Fruit fly (Drosophila melanogaster) whole organism, prepupa: Measurements from ENCODE around the gene CG17666.
A peak's percentile ranks its signal among the peaks of the same experiment; 100 is the strongest.

Experiments
- CG32006 ChIP-seq: fragments of 200-800 bp; sonication (Bioruptor generic); optimal IDR thresholded peaks from 3 replicates; lab custom pipeline; 2017; ENCODE audit warnings: missing biosample characterization, mild to moderate bottlenecking, missing genetic modification characterization
- CG6163 ChIP-seq: fragments of 200-800 bp; sonication (Bioruptor generic); IDR thresholded peaks from 3 replicates; pipeline ENCODE4 v1.3.6; 2022; ENCODE audit warnings: missing biosample characterization, missing genetic modification characterization
- Lpt ChIP-seq: fragments of 200-800 bp; sonication (Bioruptor generic); optimal IDR thresholded peaks from 3 replicates; lab custom pipeline; 2016; ENCODE audit warnings: missing biosample characterization, missing genetic modification characterization
- OdsH ChIP-seq: fragments of 200-800 bp; sonication (Bioruptor generic); optimal IDR thresholded peaks from 3 replicates; lab custom pipeline; 2016; ENCODE audit warnings: missing biosample characterization, missing genetic modification characterization
- fkh ChIP-seq: fragments of 200-800 bp; sonication (Bioruptor generic); optimal IDR thresholded peaks from 3 replicates; lab custom pipeline; 2017; ENCODE audit warnings: missing biosample characterization, mild to moderate bottlenecking, missing genetic modification characterization, moderate library complexity

The CG17666 gene

dm6 chr3L:12833354-12833753 is 52.2 kb downstream of the CG17666 start:
- no peak for TF ChIP-seq Lpt (GFP tag; lab: Kevin White, UChicago)
- peak; percentile 12 for TF ChIP-seq fkh (GFP tag; lab: Kevin White, UChicago)
- TF ChIP-seq CG32006 (GFP tag; lab: Kevin White, UChicago), result peak; percentile 14
- TF ChIP-seq CG6163 (GFP tag; lab: Robert Waterston, UW), result 0 out of 3 replicates have a peak, but pooled peaks have one; percentile 34
- TF ChIP-seq OdsH, result no peak
